Worm (Caenorhabditis elegans): Measurements from ENCODE around the gene C07A9.12.

ce11 chrIII:9725114-9725513 is 2.2 kb downstream of the C07A9.12 start, which contains the start of gene clec-162:
- TF ChIP-seq skn-1 (tag; optimal IDR thresholded peaks at IDR 0.05) (no peak), pqm-1 (tag; optimal IDR thresholded peaks at IDR 0.05) (no peak), nhr-11 (tag; optimal IDR thresholded peaks at IDR 0.05) (no peak), fkh-10 (GFP tag; optimal IDR thresholded peaks at IDR 0.05) (no peak), egl-27 (tag; optimal IDR thresholded peaks at IDR 0.05) (no peak), aly-2 (tag; optimal IDR thresholded peaks at IDR 0.05) (no peak), unc-39 (tag; optimal IDR thresholded peaks at IDR 0.05) (no peak), nhr-76 (tag; optimal IDR thresholded peaks at IDR 0.05) (no peak), nhr-237 (tag; optimal IDR thresholded peaks at IDR 0.05) (no peak), ceh-82 (tag; optimal IDR thresholded peaks at IDR 0.05) (no peak), nhr-25 (tag; optimal IDR thresholded peaks at IDR 0.05) (no peak), ztf-11 (tag; optimal IDR thresholded peaks at IDR 0.05) (no peak)

Data from whole organism, L3 larva.